Worm (Caenorhabditis elegans): ENCODE results near the gene tlk-1.

- TF ChIP-seq him-1 (tag; optimal IDR thresholded peaks at IDR 0.05) (no peak), dao-5 (tag; optimal IDR thresholded peaks at IDR 0.05) (no peak), W03F9.2 (tag; optimal IDR thresholded peaks at IDR 0.05) (no peak)
Observed at ce11 chrIII:9727439-9727838, 27.8 kb downstream of the tlk-1 start, which contains the start of gene C07A9.12.

Measured in whole organism, L4/young adult.